Worm (Caenorhabditis elegans): Measurements from ENCODE around the gene R155.5.

- TF ChIP-seq nhr-28 (tag; optimal IDR thresholded peaks at IDR 0.05) (no peak), skn-1 (tag; optimal IDR thresholded peaks at IDR 0.05) (no peak), unc-62 (GFP tag; optimal IDR thresholded peaks at IDR 0.05) (no peak), lin-13 (GFP tag; optimal IDR thresholded peaks at IDR 0.05) (peak; percentile 48), zag-1 (tag; optimal IDR thresholded peaks at IDR 0.05) (no peak), egl-27 (tag; optimal IDR thresholded peaks at IDR 0.05) (no peak), sox-4 (tag; optimal IDR thresholded peaks at IDR 0.05) (no peak), ztf-11 (tag; optimal IDR thresholded peaks at IDR 0.05) (no peak), unc-130 (tag; optimal IDR thresholded peaks at IDR 0.05) (no peak), fkh-8 (tag; optimal IDR thresholded peaks at IDR 0.05) (no peak)
These were observed 38.8 kb downstream of the R155.5 start for ce11 chrIII:1931509-1931908.
